Fruit fly (Drosophila melanogaster): Measurements from ENCODE around the gene CG5793.
A peak's percentile ranks its signal among the peaks of the same experiment; 100 is the strongest.

The CG5793 gene

dm6 chr3R:21101453-21102214 lies 25.7 kb upstream of the CG5793 start, which contains the start of the genes CG7044 and Tbc1d22 (continued):
- TF ChIP-seq Eip93F (GFP tag; optimal IDR thresholded peaks at IDR 0.05) (peak; percentile 35), CG7368 (GFP tag; optimal IDR thresholded peaks at IDR 0.05) (no peak), CG8119 (GFP tag; IDR thresholded peaks at IDR 0.05) (no peak), acj6 (GFP tag; optimal IDR thresholded peaks at IDR 0.05) (peak; percentile 47)

- TF ChIP-seq Ets96B (tag; optimal IDR thresholded peaks at IDR 0.05): no peak
- no peak for TF ChIP-seq CG4318 (GFP tag; optimal IDR thresholded peaks at IDR 0.05)
- TF ChIP-seq Gug (GFP tag; IDR thresholded peaks at IDR 0.05): no peak
- no peak for TF ChIP-seq CG15336 (GFP tag; IDR thresholded peaks at IDR 0.05)
- no peak for TF ChIP-seq fd85E (GFP tag; optimal IDR thresholded peaks at IDR 0.05)
- no peak for TF ChIP-seq OdsH (GFP tag; optimal IDR thresholded peaks at IDR 0.05)
- TF ChIP-seq pdm3 (GFP tag; optimal IDR thresholded peaks at IDR 0.05): no peak
- TF ChIP-seq fkh (GFP tag; optimal IDR thresholded peaks at IDR 0.05): no peak
- TF ChIP-seq CG3919 (GFP tag; optimal IDR thresholded peaks at IDR 0.05): no peak
- no peak for TF ChIP-seq Sox15 (GFP tag; optimal IDR thresholded peaks at IDR 0.05)
- no peak for TF ChIP-seq CG6792 (GFP tag; optimal IDR thresholded peaks at IDR 0.05)
- no peak for TF ChIP-seq Sox102F (GFP tag; optimal IDR thresholded peaks at IDR 0.05)
- no peak for TF ChIP-seq Blimp-1 (GFP tag; optimal IDR thresholded peaks at IDR 0.05)
- no peak for TF ChIP-seq Eip93F (GFP tag; optimal IDR thresholded peaks at IDR 0.05)
- TF ChIP-seq ss (GFP tag; optimal IDR thresholded peaks at IDR 0.05): no peak
Measured at dm6 chr3R:21102477-21102876, 24.9 kb upstream of the CG5793 start.

dm6 chr3R:21107907-21108591 lies 19.3 kb upstream of the CG5793 start, which contains the start of the genes Sec15 and rtet:
Sec15 (minus strand) TSS chr3R:21107972.
rtet (plus strand) TSS chr3R:21108446.
- TF ChIP-seq Gug (GFP tag; IDR thresholded peaks at IDR 0.05) (no peak), CG11294 (GFP tag; IDR thresholded peaks at IDR 0.05) (no peak), dac (GFP tag; optimal IDR thresholded peaks at IDR 0.05) (peak; percentile 24), spab (GFP tag; optimal IDR thresholded peaks at IDR 0.05) (no peak), cyc (GFP tag; optimal IDR thresholded peaks at IDR 0.05) (peak; percentile 41), CG31627 (GFP tag; optimal IDR thresholded peaks at IDR 0.05) (peak; percentile 47), CG10631 (GFP tag; optimal IDR thresholded peaks at IDR 0.05) (peak; percentile 34), OdsH (GFP tag; optimal IDR thresholded peaks at IDR 0.05) (no peak), Eip93F (GFP tag; optimal IDR thresholded peaks at IDR 0.05) (peak; percentile 35), ss (GFP tag; optimal IDR thresholded peaks at IDR 0.05) (no peak), acj6 (GFP tag; optimal IDR thresholded peaks at IDR 0.05) (peak; percentile 49), CG10669 (GFP tag; optimal IDR thresholded peaks at IDR 0.05) (no peak), CG6808 (GFP tag; optimal IDR thresholded peaks at IDR 0.05) (no peak), dsx (GFP tag; optimal IDR thresholded peaks at IDR 0.05; ENCODE audit: poor library complexity, severe bottlenecking) (peak; percentile 72), Sox102F (GFP tag; optimal IDR thresholded peaks at IDR 0.05) (no peak), Lpt (GFP tag; optimal IDR thresholded peaks at IDR 0.05) (no peak), CG34406 (GFP tag; optimal IDR thresholded peaks at IDR 0.05) (no peak), CG6163 (GFP tag; IDR thresholded peaks at IDR 0.05) (0 out of 3 replicates have a peak, but pooled peaks have one; percentile 16), CG8632 (GFP tag; optimal IDR thresholded peaks at IDR 0.05) (no peak), esn (GFP tag; optimal IDR thresholded peaks at IDR 0.05) (peak; percentile 75), achi (GFP tag; optimal IDR thresholded peaks at IDR 0.05) (no peak), Sox15 (GFP tag; optimal IDR thresholded peaks at IDR 0.05) (no peak), CG4318 (GFP tag; optimal IDR thresholded peaks at IDR 0.05) (no peak), Hr4 (GFP tag; optimal IDR thresholded peaks at IDR 0.05) (no peak), lz (GFP tag; optimal IDR thresholded peaks at IDR 0.05) (peak; percentile 41), Sox14 (GFP tag; optimal IDR thresholded peaks at IDR 0.05) (peak; percentile 60), eg (GFP tag; IDR thresholded peaks at IDR 0.05) (no peak), CG32006 (GFP tag; optimal IDR thresholded peaks at IDR 0.05) (no peak), Ets96B (tag; optimal IDR thresholded peaks at IDR 0.05) (peak; percentile 39), fd59A (GFP tag; optimal IDR thresholded peaks at IDR 0.05) (peak; percentile 37), CG6792 (GFP tag; optimal IDR thresholded peaks at IDR 0.05) (no peak), CG9139 (GFP tag; optimal IDR thresholded peaks at IDR 0.05) (no peak), net (GFP tag; optimal IDR thresholded peaks at IDR 0.05) (no peak), CG7368 (GFP tag; optimal IDR thresholded peaks at IDR 0.05) (peak; percentile 6), CG3032 (tag; optimal IDR thresholded peaks at IDR 0.05) (peak; percentile 45), salr (GFP tag; optimal IDR thresholded peaks at IDR 0.05) (no peak), Met (GFP tag; optimal IDR thresholded peaks at IDR 0.05) (no peak)

Measured in whole organism, prepupa.